Fruit fly (Drosophila melanogaster) whole organism, embryonic: ENCODE results near the gene CG4452.

Experiments
- CG15696 ChIP-seq: fragments of 200-800 bp; sonication (Bioruptor generic); optimal IDR thresholded peaks from 2 replicates; lab custom pipeline; 2019; ENCODE audit warnings: missing biosample characterization, mild to moderate bottlenecking, missing genetic modification characterization, moderate library complexity
- Lpt ChIP-seq: fragments of >200 bp; optimal IDR thresholded peaks from 2 replicates; lab custom pipeline; 2018; ENCODE audit warnings: missing biosample characterization, missing genetic modification characterization

dm6 chr3L:9337942-9338468, 29.2 kb upstream of the CG4452 start:
- TF ChIP-seq CG15696 (tag; lab: Kevin White, UChicago), result no peak
- no peak for TF ChIP-seq Lpt
